Fruit fly (Drosophila melanogaster): ENCODE data around the gene Ctps.
A peak's percentile ranks its signal among the peaks of the same experiment; 100 is the strongest.

Gene Ctps

DNA sequence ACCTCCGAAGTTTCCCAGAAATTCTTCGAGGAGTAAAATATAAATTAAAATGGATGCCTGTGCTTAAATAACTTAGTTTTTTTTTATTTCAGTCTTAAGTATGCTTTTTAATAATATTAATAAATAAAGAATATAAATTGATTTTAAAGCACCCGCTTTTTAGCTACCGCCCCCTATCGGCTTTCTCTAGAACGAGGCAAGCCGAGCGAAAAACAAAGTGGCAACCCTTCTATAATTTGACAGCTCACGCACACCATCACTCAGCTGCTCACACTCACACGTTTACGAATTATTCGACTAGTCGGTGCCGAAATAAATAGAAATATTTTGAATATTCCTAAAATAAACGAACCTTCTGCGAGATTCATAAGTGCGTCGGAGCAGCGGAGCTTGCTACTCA is 63.8 kb downstream of the Ctps start, which contains the start of gene CG6878 (continued):
- TF ChIP-seq CG9797 (GFP tag; optimal IDR thresholded peaks at IDR 0.05) (peak; percentile 33), CG17359 (tag; optimal IDR thresholded peaks at IDR 0.05) (peak; percentile 44), tin (GFP tag; optimal IDR thresholded peaks at IDR 0.05) (no peak), sd (tag; optimal IDR thresholded peaks at IDR 0.05) (no peak), NFAT (GFP tag; IDR thresholded peaks at IDR 0.05) (no peak), Bdp1 (GFP tag; optimal IDR thresholded peaks at IDR 0.05) (no peak), CG30403 (GFP tag; optimal IDR thresholded peaks at IDR 0.05) (peak; percentile 20), nom (GFP tag; optimal IDR thresholded peaks at IDR 0.05) (no peak), Mes4 (GFP tag; optimal IDR thresholded peaks at IDR 0.05) (no peak), dm (GFP tag; optimal IDR thresholded peaks at IDR 0.05) (no peak), pb (GFP tag; optimal IDR thresholded peaks at IDR 0.05) (no peak), H2.0 (GFP tag; IDR thresholded peaks at IDR 0.05) (no peak), TFAM (GFP tag; optimal IDR thresholded peaks at IDR 0.05) (no peak), sens-2 (GFP tag; IDR thresholded peaks at IDR 0.05) (no peak), esg (GFP tag; conservative IDR thresholded peaks at IDR 0.05) (no peak), CG2129 (GFP tag; IDR thresholded peaks at IDR 0.05; ENCODE audit: partially characterized antibody) (no peak), CG6854 (GFP tag; optimal IDR thresholded peaks at IDR 0.05) (no peak), Chrac-16 (GFP tag; optimal IDR thresholded peaks at IDR 0.05) (no peak), E2f1 (GFP tag; IDR thresholded peaks at IDR 0.05) (no peak), Taf1 (GFP tag; IDR thresholded peaks at IDR 0.05) (no peak), ind (GFP tag; optimal IDR thresholded peaks at IDR 0.05) (no peak), sens (GFP tag) (peak; percentile 56), sima (GFP tag; optimal IDR thresholded peaks at IDR 0.05) (no peak), CG8924 (tag; optimal IDR thresholded peaks at IDR 0.05) (no peak), Hmx (GFP tag; optimal IDR thresholded peaks at IDR 0.05) (no peak), zen2 (GFP tag; IDR thresholded peaks at IDR 0.05; ENCODE audit: partially characterized antibody) (no peak), NK7.1 (GFP tag; optimal IDR thresholded peaks at IDR 0.05) (no peak), Hey (tag; optimal IDR thresholded peaks at IDR 0.05) (no peak), Atf6 (GFP tag; IDR thresholded peaks at IDR 0.05) (no peak), Gsc (GFP tag; IDR thresholded peaks at IDR 0.05) (no peak), Xrp1 (GFP tag; IDR thresholded peaks at IDR 0.05) (0 out of 2 replicates have a peak, but pooled peaks have one; percentile 8), Doc2 (GFP tag; IDR thresholded peaks at IDR 0.05) (no peak), Nf-YC (tag; optimal IDR thresholded peaks at IDR 0.05) (no peak), Ada2b (GFP tag; IDR thresholded peaks at IDR 0.05) (no peak), her (GFP tag; optimal IDR thresholded peaks at IDR 0.05) (no peak), pros (GFP tag; optimal IDR thresholded peaks at IDR 0.05) (no peak), bigmax (GFP tag; optimal IDR thresholded peaks at IDR 0.05) (no peak), CG10431 (GFP tag; optimal IDR thresholded peaks at IDR 0.05) (peak; percentile 36), CG10274 (GFP tag; optimal IDR thresholded peaks at IDR 0.05) (no peak), insv (GFP tag; optimal IDR thresholded peaks at IDR 0.05) (peak in 1 of 2 experiments; percentile 31), chif (GFP tag; optimal IDR thresholded peaks at IDR 0.05) (no peak), kah (GFP tag; optimal IDR thresholded peaks at IDR 0.05) (peak; percentile 27), cato (GFP tag; optimal IDR thresholded peaks at IDR 0.05; ENCODE audit: borderline replicate concordance) (no peak), CoRest (tag; optimal IDR thresholded peaks at IDR 0.05) (peak; percentile 47), CG4360 (GFP tag; IDR thresholded peaks at IDR 0.05) (no peak), Oli (tag; optimal IDR thresholded peaks at IDR 0.05) (no peak), CG6791 (GFP tag; IDR thresholded peaks at IDR 0.05; ENCODE audit: partially characterized antibody) (no peak), amos (GFP tag; IDR thresholded peaks at IDR 0.05; ENCODE audit: partially characterized antibody) (peak; percentile 47; the same call in 1 of the 2 replicates), CG14860 (GFP tag; IDR thresholded peaks at IDR 0.05; ENCODE audit: partially characterized antibody) (no peak), hb (GFP tag; IDR thresholded peaks at IDR 0.05; ENCODE audit: partially characterized antibody) (no peak), CG4404 (GFP tag; IDR thresholded peaks at IDR 0.05) (no peak), CG1233 (GFP tag; optimal IDR thresholded peaks at IDR 0.05) (no peak)

All from whole organism, embryonic.